Fruit fly (Drosophila melanogaster) whole organism, embryonic: Measurements from ENCODE around the gene Antp.

ENCODE experiments used
- BtbVII ChIP-seq: fragments of 200-800 bp; sonication (Bioruptor generic); optimal IDR thresholded peaks from 3 replicates; lab custom pipeline; 2017; ENCODE audit warnings: missing biosample characterization, mild to moderate bottlenecking, missing genetic modification characterization
- CG10462 ChIP-seq: fragments of 200-800 bp; sonication (Bioruptor generic); optimal IDR thresholded peaks from 2 replicates; lab custom pipeline; 2016; ENCODE audit warnings: missing biosample characterization, missing genetic modification characterization
- CG12236 ChIP-seq: fragments of 200-800 bp; sonication (Bioruptor generic); optimal IDR thresholded peaks from 2 replicates; lab custom pipeline; 2016; ENCODE audit warnings: missing biosample characterization, missing genetic modification characterization
- CG15269 ChIP-seq: fragments of 200-800 bp; sonication (Bioruptor generic); optimal IDR thresholded peaks from 2 replicates; lab custom pipeline; 2018; ENCODE audit warnings: missing biosample characterization, mild to moderate bottlenecking, missing genetic modification characterization, moderate library complexity
- CG17186 ChIP-seq: fragments of 200-800 bp; sonication (Bioruptor generic); optimal IDR thresholded peaks from 3 replicates; lab custom pipeline; 2017; ENCODE audit warnings: missing biosample characterization, missing genetic modification reagents, missing genetic modification characterization
- CG3726 ChIP-seq: fragments of 200-800 bp; sonication (Bioruptor generic); IDR thresholded peaks from 3 replicates; pipeline ENCODE4, ENCODE4 v1.3.6; 2022; ENCODE audit warnings: missing biosample characterization, missing genetic modification characterization
- CG3995 ChIP-seq: fragments of 200-800 bp; sonication (Bioruptor generic); optimal IDR thresholded peaks from 3 replicates; lab custom pipeline; 2016; ENCODE audit warnings: missing biosample characterization, missing genetic modification characterization
- CG43689 ChIP-seq: fragments of 200-800 bp; sonication (Bioruptor generic); IDR thresholded peaks from 2 replicates; pipeline ENCODE4 v1.3.6; 2022; ENCODE audit warnings: missing biosample characterization, missing genetic modification characterization
- CG4424 ChIP-seq: fragments of 200-800 bp; sonication (Bioruptor generic); optimal IDR thresholded peaks from 3 replicates; lab custom pipeline; 2016; ENCODE audit warnings: missing biosample characterization, missing genetic modification characterization
- CG4854 ChIP-seq: fragments of 200-800 bp; sonication (Bioruptor generic); optimal IDR thresholded peaks from 2 replicates; lab custom pipeline; 2016; ENCODE audit warnings: missing biosample characterization, missing genetic modification characterization, inconsistent platforms
- CG5180 ChIP-seq: fragments of 200-800 bp; sonication (Bioruptor generic); optimal IDR thresholded peaks from 3 replicates; lab custom pipeline; 2017; ENCODE audit warnings: missing biosample characterization, missing genetic modification characterization, mild to moderate bottlenecking, moderate library complexity, missing genetic modification reagents
- CG6765 ChIP-seq: fragments of 200-800 bp; sonication (Bioruptor generic); optimal IDR thresholded peaks from 3 replicates; lab custom pipeline; 2017; ENCODE audit warnings: missing biosample characterization, mild to moderate bottlenecking, missing genetic modification characterization
- CG6791 ChIP-seq: fragments of 200-800 bp; sonication (Bioruptor generic); IDR thresholded peaks from 3 replicates; pipeline ENCODE4 v1.3.6; 2022; ENCODE audit warnings: missing biosample characterization, missing genetic modification characterization; ENCODE audit not compliant: partially characterized antibody
- CG7839 ChIP-seq: fragments of 200-800 bp; sonication (Bioruptor generic); optimal IDR thresholded peaks from 3 replicates; lab custom pipeline; 2018; ENCODE audit warnings: missing biosample characterization, mild to moderate bottlenecking, missing genetic modification characterization, moderate library complexity
- CG9727 ChIP-seq: fragments of 200-800 bp; sonication (Bioruptor generic); optimal IDR thresholded peaks from 3 replicates; lab custom pipeline; 2017; ENCODE audit warnings: missing biosample characterization, mild to moderate bottlenecking, missing genetic modification characterization
- CkIIα-i1 ChIP-seq: fragments of 200-800 bp; sonication (Bioruptor generic); IDR thresholded peaks from 2 replicates; pipeline ENCODE4 v1.3.6; 2022; ENCODE audit warnings: missing biosample characterization, missing genetic modification characterization
- Drgx ChIP-seq: fragments of 200-800 bp; sonication (Bioruptor generic); IDR thresholded peaks from 2 replicates; pipeline ENCODE4 v1.3.6; 2022; ENCODE audit warnings: missing biosample characterization, missing genetic modification characterization
- ERR ChIP-seq: fragments of 200-800 bp; sonication (Bioruptor generic); optimal IDR thresholded peaks from 2 replicates; lab custom pipeline; 2016; ENCODE audit warnings: missing biosample characterization, missing genetic modification characterization
- Hr39 ChIP-seq: fragments of >200 bp; optimal IDR thresholded peaks from 2 replicates; lab custom pipeline; 2017
- Hr51 ChIP-seq, 2 experiments: fragments of 200-800 bp; sonication (Bioruptor generic); optimal IDR thresholded peaks; 2 replicates in 1 of 2; 3 replicates in 1 of 2; lab custom pipeline; 2016 to 2018; ENCODE audit warnings: missing biosample characterization in 2 of 2, missing genetic modification characterization in 2 of 2, mild to moderate bottlenecking in 1 of 2, moderate library complexity in 1 of 2
- MTF-1 ChIP-seq: fragments of 200-800 bp; sonication (Bioruptor generic); optimal IDR thresholded peaks from 2 replicates; lab custom pipeline; 2018; ENCODE audit warnings: missing biosample characterization, mild to moderate bottlenecking, missing genetic modification characterization, borderline replicate concordance
- Meics ChIP-seq: fragments of 200-800 bp; sonication (Bioruptor generic); optimal IDR thresholded peaks from 2 replicates; lab custom pipeline; 2017; ENCODE audit warnings: missing biosample characterization, mild to moderate bottlenecking, missing genetic modification characterization
- Mes4 ChIP-seq: fragments of 200-800 bp; sonication (Bioruptor generic); optimal IDR thresholded peaks from 2 replicates; lab custom pipeline; 2016; ENCODE audit warnings: missing biosample characterization, missing genetic modification characterization
- NC2β ChIP-seq: fragments of 200-800 bp; sonication (Bioruptor generic); optimal IDR thresholded peaks from 2 replicates; lab custom pipeline; 2016; ENCODE audit warnings: missing biosample characterization, missing genetic modification characterization
- Nf-YC ChIP-seq: fragments of 200-800 bp; optimal IDR thresholded peaks from 3 replicates; lab custom pipeline; 2019; ENCODE audit warnings: missing biosample characterization, mild to moderate bottlenecking, missing genetic modification characterization, moderate library complexity
- Opbp ChIP-seq: fragments of 200-800 bp; sonication (Bioruptor generic); IDR thresholded peaks from 3 replicates; pipeline ENCODE4 v1.3.6; 2022; ENCODE audit warnings: missing biosample characterization, missing genetic modification characterization; ENCODE audit not compliant: partially characterized antibody
- Ravus ChIP-seq: fragments of 200-800 bp; sonication (Bioruptor generic); IDR thresholded peaks from 2 replicates; pipeline ENCODE4 v1.3.6; 2022; ENCODE audit warnings: missing biosample characterization, missing genetic modification characterization
- TFAM ChIP-seq: fragments of 200-800 bp; sonication (Bioruptor generic); optimal IDR thresholded peaks from 2 replicates; lab custom pipeline; 2017; ENCODE audit warnings: missing biosample characterization, missing genetic modification characterization, inconsistent platforms
- Vsx1 ChIP-seq: fragments of 200-800 bp; sonication (Bioruptor generic); optimal IDR thresholded peaks from 2 replicates; lab custom pipeline; 2017; ENCODE audit warnings: missing biosample characterization, mild to moderate bottlenecking, missing genetic modification characterization, missing genetic modification reagents
- ac ChIP-seq: fragments of 200-800 bp; sonication (Bioruptor generic); optimal IDR thresholded peaks from 3 replicates; lab custom pipeline; 2017; ENCODE audit warnings: missing biosample characterization, mild to moderate bottlenecking, missing genetic modification characterization
- al ChIP-seq: fragments of 200-800 bp; sonication (Bioruptor generic); IDR thresholded peaks from 2 replicates; pipeline ENCODE4 v1.3.6; 2022; ENCODE audit warnings: missing biosample characterization, missing genetic modification characterization
- amos ChIP-seq: fragments of 200-800 bp; sonication (Bioruptor generic); IDR thresholded peaks from 2 replicates; pipeline ENCODE4 v1.3.6; 2022; ENCODE audit warnings: missing biosample characterization, missing genetic modification characterization; ENCODE audit not compliant: partially characterized antibody
- ap ChIP-seq: fragments of 200-800 bp; sonication (Bioruptor generic); IDR thresholded peaks from 2 replicates; pipeline ENCODE4 v1.3.6; 2022; ENCODE audit warnings: missing biosample characterization, missing genetic modification characterization
- bbx ChIP-seq: fragments of 200-800 bp; sonication (Bioruptor generic); IDR thresholded peaks from 2 replicates; pipeline ENCODE4 v1.3.6; 2022; ENCODE audit warnings: missing biosample characterization, missing genetic modification characterization; ENCODE audit not compliant: partially characterized antibody
- chn ChIP-seq: fragments of 200-800 bp; sonication (Bioruptor generic); optimal IDR thresholded peaks from 2 replicates; lab custom pipeline; 2016; ENCODE audit warnings: missing biosample characterization, missing genetic modification characterization
- dati ChIP-seq: fragments of 200-800 bp; sonication (Bioruptor generic); IDR thresholded peaks from 2 replicates; pipeline ENCODE4 v1.3.6; 2022; ENCODE audit warnings: missing biosample characterization, missing genetic modification characterization
- fd102C ChIP-seq: fragments of 200-800 bp; sonication (Bioruptor generic); optimal IDR thresholded peaks from 2 replicates; lab custom pipeline; 2018; ENCODE audit warnings: missing biosample characterization, mild to moderate bottlenecking, missing genetic modification characterization, moderate library complexity
- gcm2 ChIP-seq: fragments of 200-800 bp; sonication (Bioruptor generic); optimal IDR thresholded peaks from 2 replicates; lab custom pipeline; 2016; ENCODE audit warnings: missing biosample characterization, missing genetic modification characterization
- gfzf ChIP-seq: fragments of 200-800 bp; sonication (Bioruptor generic); optimal IDR thresholded peaks from 2 replicates; lab custom pipeline; 2016; ENCODE audit warnings: missing biosample characterization, mild to moderate bottlenecking, missing genetic modification characterization, moderate library complexity
- insv ChIP-seq, 2 experiments: fragments of 200-800 bp; sonication (Bioruptor generic); optimal IDR thresholded peaks; 3 replicates each; lab custom pipeline; 2016 to 2018; ENCODE audit warnings: missing biosample characterization in 2 of 2, missing genetic modification characterization in 2 of 2
- lmd ChIP-seq: fragments of 200-800 bp; sonication (Bioruptor generic); IDR thresholded peaks from 2 replicates; pipeline ENCODE4 v1.3.6; 2022; ENCODE audit warnings: missing biosample characterization, missing genetic modification characterization
- nmo ChIP-seq: fragments of 200-800 bp; sonication (Bioruptor generic); optimal IDR thresholded peaks from 2 replicates; lab custom pipeline; 2018; ENCODE audit warnings: missing biosample characterization, mild to moderate bottlenecking, missing genetic modification characterization, moderate library complexity
- phol ChIP-seq: fragments of 200-800 bp; sonication (Bioruptor generic); optimal IDR thresholded peaks from 3 replicates; lab custom pipeline; 2018; ENCODE audit warnings: missing biosample characterization, mild to moderate bottlenecking, missing genetic modification characterization, moderate library complexity
- pita ChIP-seq: fragments of 200-800 bp; sonication (Bioruptor generic); optimal IDR thresholded peaks from 2 replicates; lab custom pipeline; 2017; ENCODE audit warnings: missing biosample characterization, mild to moderate bottlenecking, missing genetic modification characterization
- sens-2 ChIP-seq: fragments of 200-800 bp; sonication (Bioruptor generic); IDR thresholded peaks from 2 replicates; pipeline ENCODE4 v1.3.6; 2022; ENCODE audit warnings: missing biosample characterization, missing genetic modification characterization
- trem ChIP-seq: fragments of 200-800 bp; optimal IDR thresholded peaks from 3 replicates; lab custom pipeline; 2019; ENCODE audit warnings: missing biosample characterization, mild to moderate bottlenecking, missing genetic modification characterization, moderate library complexity
- vvl ChIP-seq: fragments of 200-800 bp; sonication (Bioruptor generic); IDR thresholded peaks from 2 replicates; pipeline ENCODE4 v1.3.6; 2022; ENCODE audit warnings: missing biosample characterization, missing genetic modification characterization
- wor ChIP-seq: fragments of 200-800 bp; sonication (Bioruptor generic); IDR thresholded peaks from 2 replicates; pipeline ENCODE4 v1.3.6; 2022; ENCODE audit warnings: missing biosample characterization, missing genetic modification characterization
- z ChIP-seq: fragments of 200-800 bp; sonication (Bioruptor generic); IDR thresholded peaks from 3 replicates; pipeline ENCODE4 v1.3.6; 2022; ENCODE audit warnings: missing biosample characterization, missing genetic modification characterization

Gene Antp

dm6 chr3R:6916700-6917099, 82.3 kb downstream of the Antp start (continued):
- no peak for TF ChIP-seq pita (GFP tag; lab: Kevin White, UChicago)

- TF ChIP-seq chn (GFP tag; lab: Kevin White, UChicago), result peak; percentile 68
- peak; percentile 86 for TF ChIP-seq ac (GFP tag; lab: Kevin White, UChicago)
- 0 out of 2 replicates have a peak, but pooled peaks have one; percentile 22 for TF ChIP-seq dati (GFP tag; lab: Robert Waterston, UW)
- TF ChIP-seq Mes4, result peak; percentile 47
- TF ChIP-seq Hr39, result no peak
- peak; percentile 83 for TF ChIP-seq CG4424 (GFP tag; lab: Kevin White, UChicago)
- TF ChIP-seq wor, result no peak
- TF ChIP-seq insv (GFP tag; optimal IDR thresholded peaks at IDR 0.05; lab: Kevin White, UChicago), result no peak
- peak; percentile 57; the same call in 1 of the 2 replicates for TF ChIP-seq sens-2 (GFP tag; lab: Robert Waterston, UW)
- no peak for TF ChIP-seq CG43689
- no peak for TF ChIP-seq Ravus
- TF ChIP-seq gfzf, result no peak
- TF ChIP-seq CG6791 (GFP tag; lab: Robert Waterston, UW), result no peak
- peak; percentile 77 for TF ChIP-seq NC2β (GFP tag; lab: Kevin White, UChicago)
- TF ChIP-seq TFAM, result peak; percentile 1
- no peak for TF ChIP-seq amos (GFP tag; lab: Robert Waterston, UW)
- peak; percentile 49 for TF ChIP-seq CG5180 (GFP tag; lab: Kevin White, UChicago)
- no peak for TF ChIP-seq bbx (GFP tag; lab: Robert Waterston, UW)
- peak; percentile 73 for TF ChIP-seq nmo
- TF ChIP-seq ap (GFP tag; lab: Robert Waterston, UW), result no peak
- peak; percentile 78 for TF ChIP-seq vvl
- peak; percentile 79 for TF ChIP-seq CG7839 (tag; lab: Kevin White, UChicago)
- peak; percentile 43 for TF ChIP-seq Drgx (GFP tag; lab: Robert Waterston, UW)
- peak; percentile 75 for TF ChIP-seq lmd (GFP tag; lab: Robert Waterston, UW)
- peak; percentile 67 for TF ChIP-seq CG12236 (GFP tag; lab: Kevin White, UChicago)
- TF ChIP-seq CG10462 (GFP tag; lab: Kevin White, UChicago), result peak; percentile 37
- peak; percentile 61 for TF ChIP-seq MTF-1
- peak; percentile 64 for TF ChIP-seq Meics (GFP tag; lab: Kevin White, UChicago)
- TF ChIP-seq CG15269, result peak; percentile 59
- TF ChIP-seq ERR (GFP tag; lab: Kevin White, UChicago), result peak; percentile 26
- peak; percentile 92 for TF ChIP-seq CG9727 (GFP tag; lab: Kevin White, UChicago)
- TF ChIP-seq Nf-YC, result peak; percentile 40
- peak; percentile 51 to 65 for TF ChIP-seq Hr51 (GFP tag; optimal IDR thresholded peaks at IDR 0.05; lab: Kevin White, UChicago)
- TF ChIP-seq CG6765 (GFP tag; lab: Kevin White, UChicago), result peak; percentile 20
- 0 out of 3 replicates have a peak, but pooled peaks have one; percentile 19 for TF ChIP-seq z (GFP tag; lab: Robert Waterston, UW)
- peak; percentile 67 for TF ChIP-seq trem
- TF ChIP-seq CG3995 (GFP tag; lab: Kevin White, UChicago), result no peak
- TF ChIP-seq gcm2, result peak; percentile 23
- TF ChIP-seq Opbp, result no peak
- TF ChIP-seq CG3726, result peak; percentile 71; the same call in 1 of the 3 replicates
- TF ChIP-seq CG4854 (GFP tag; lab: Kevin White, UChicago), result peak; percentile 54
- peak; percentile 33 for TF ChIP-seq BtbVII
- TF ChIP-seq phol (tag; lab: Kevin White, UChicago), result peak; percentile 82
- TF ChIP-seq al (GFP tag; lab: Robert Waterston, UW), result no peak
- TF ChIP-seq CG17186 (GFP tag; lab: Kevin White, UChicago), result peak; percentile 29
- peak; percentile 87 for TF ChIP-seq fd102C (GFP tag; lab: Kevin White, UChicago)
- peak; percentile 60 for TF ChIP-seq Vsx1
- no peak for TF ChIP-seq CkIIα-i1
These were observed 84.6 kb downstream of the Antp start for dm6 chr3R:6914396-6914795.
